Worm (Caenorhabditis elegans) whole organism, midembryonic: ENCODE data around the gene ced-6.
A peak's percentile ranks its signal among the peaks of the same experiment; 100 is the strongest.

Source experiments
- T22C8.4 ChIP-seq: fragments of 200-800 bp; sonication (Bioruptor generic); IDR thresholded peaks from 2 replicates; pipeline ENCODE4 v1.3.6; 2022; ENCODE audit warnings: missing genetic modification characterization, missing compliant biosample characterization
- cog-1 ChIP-seq: sonication (generic microtip); optimal IDR thresholded peaks from 2 replicates; lab custom pipeline; 2016; ENCODE audit warnings: missing genetic modification characterization, missing compliant biosample characterization
- flt-1 ChIP-seq: fragments of 200-800 bp; sonication (Bioruptor generic); IDR thresholded peaks from 2 replicates; pipeline ENCODE4 v1.3.6; 2022; ENCODE audit warnings: missing genetic modification characterization, missing compliant biosample characterization
- med-1 ChIP-seq: sonication (generic microtip); optimal IDR thresholded peaks from 2 replicates; lab custom pipeline; 2017; ENCODE audit warnings: missing genetic modification characterization, mild to moderate bottlenecking, missing compliant biosample characterization, antibody characterized with exemption, missing genetic modification reagents; ENCODE audit not compliant: insufficient read depth
- ref-1 ChIP-seq: fragments of 200-800 bp; sonication (Bioruptor generic); conservative IDR thresholded peaks from 2 replicates; pipeline ENCODE4 v1.3.6; 2022; ENCODE audit warnings: missing genetic modification reagents, missing genetic modification characterization, missing compliant biosample characterization
- tab-1 ChIP-seq: fragments of 200-800 bp; sonication (Bioruptor generic); IDR thresholded peaks from 2 replicates; pipeline ENCODE4 v1.3.6; 2022; ENCODE audit warnings: missing genetic modification characterization, missing compliant biosample characterization
- ztf-23 ChIP-seq: fragments of 200-800 bp; sonication (Bioruptor generic); IDR thresholded peaks from 2 replicates; pipeline ENCODE4 v1.3.6; 2022; ENCODE audit warnings: missing genetic modification reagents, missing genetic modification characterization, missing compliant biosample characterization
- ztf-29 ChIP-seq: fragments of 200-800 bp; sonication (Bioruptor generic); IDR thresholded peaks from 2 replicates; pipeline ENCODE4 v1.3.6; 2022; ENCODE audit warnings: missing genetic modification reagents, missing genetic modification characterization, missing compliant biosample characterization

- TF ChIP-seq tab-1 (GFP tag; lab: Robert Waterston, UW) (peak; percentile 97), cog-1 (tag; lab: Kevin White, UChicago) (peak; percentile 89), flt-1 (GFP tag; lab: Robert Waterston, UW) (peak; percentile 98), ref-1 (GFP tag; lab: Robert Waterston, UW) (peak; percentile 94), ztf-29 (GFP tag; lab: Robert Waterston, UW) (peak; percentile 97), med-1 (GFP tag; lab: Kevin White, UChicago) (peak; percentile 87), ztf-23 (peak; percentile 95), T22C8.4 (GFP tag; lab: Robert Waterston, UW) (peak; percentile 89)
These were observed 6.4 kb downstream of the ced-6 start for ce11 chrIII:5601999-5602398.
